Worm (Caenorhabditis elegans) whole organism, L1 larva: Measurements from ENCODE around the gene C07D10.5.

Experiments
- ceh-63 ChIP-seq: fragments of 200-800 bp; sonication (Bioruptor generic); optimal IDR thresholded peaks from 2 replicates; lab custom pipeline; 2018; ENCODE audit warnings: mild to moderate bottlenecking, missing genetic modification characterization, missing compliant biosample characterization
- dpl-1 ChIP-seq, 3 experiments: fragments of 150-350 bp in 2 of 3; sonication (generic microtip) in 1 of 3; optimal IDR thresholded peaks; 2 replicates each; lab custom pipeline; 2014 to 2017; ENCODE audit warnings: missing biosample characterization in 3 of 3, missing genetic modification characterization in 3 of 3, missing genetic modification reagents in 3 of 3
- fkh-10 ChIP-seq: sonication (generic microtip); optimal IDR thresholded peaks from 2 replicates; lab custom pipeline; 2017; ENCODE audit warnings: missing biosample characterization, missing genetic modification reagents, missing genetic modification characterization
- lin-39 ChIP-seq: fragments of 150-350 bp; optimal IDR thresholded peaks from 2 replicates; lab custom pipeline; 2014; ENCODE audit warnings: missing biosample characterization, missing genetic modification reagents, missing genetic modification characterization
- lir-3 ChIP-seq: sonication (generic microtip); optimal IDR thresholded peaks from 2 replicates; lab custom pipeline; 2016; ENCODE audit warnings: mild to moderate bottlenecking, missing genetic modification characterization, moderate library complexity, missing compliant biosample characterization; ENCODE audit not compliant: poor library complexity
- mdl-1 ChIP-seq, 2 experiments: fragments of 150-350 bp; optimal IDR thresholded peaks; 2 replicates each; lab custom pipeline; 2014 to 2017; ENCODE audit warnings: missing biosample characterization in 2 of 2, missing genetic modification characterization in 2 of 2, inconsistent platforms in 1 of 2
- mef-2 ChIP-seq: fragments of 150-350 bp; optimal IDR thresholded peaks from 2 replicates; lab custom pipeline; 2014; ENCODE audit warnings: missing biosample characterization, missing genetic modification characterization
- mep-1 ChIP-seq: fragments of 150-350 bp; optimal IDR thresholded peaks from 2 replicates; lab custom pipeline; 2014; ENCODE audit warnings: missing biosample characterization, missing genetic modification characterization
- pag-3 ChIP-seq: sonication (generic microtip); optimal IDR thresholded peaks from 2 replicates; lab custom pipeline; 2017; ENCODE audit warnings: missing genetic modification characterization, mild to moderate bottlenecking, missing compliant biosample characterization, antibody characterized with exemption, borderline replicate concordance; ENCODE audit not compliant: insufficient read depth
- rnt-1 ChIP-seq: sonication (generic microtip); optimal IDR thresholded peaks from 2 replicates; lab custom pipeline; 2016; ENCODE audit warnings: mild to moderate bottlenecking, missing genetic modification characterization, moderate library complexity, missing compliant biosample characterization
- snpc-4 ChIP-seq: fragments of 150-350 bp; optimal IDR thresholded peaks from 2 replicates; lab custom pipeline; 2014; ENCODE audit warnings: missing biosample characterization, missing genetic modification characterization
- unc-130 ChIP-seq: fragments of 150-350 bp; optimal IDR thresholded peaks from 2 replicates; lab custom pipeline; 2017; ENCODE audit warnings: missing biosample characterization, missing genetic modification characterization, inconsistent platforms
- zag-1 ChIP-seq: fragments of 150-350 bp; optimal IDR thresholded peaks from 2 replicates; lab custom pipeline; 2014; ENCODE audit warnings: missing biosample characterization, missing genetic modification characterization
- ztf-4 ChIP-seq: fragments of 150-350 bp; optimal IDR thresholded peaks from 2 replicates; lab custom pipeline; 2014; ENCODE audit warnings: missing biosample characterization, missing genetic modification characterization

DNA sequence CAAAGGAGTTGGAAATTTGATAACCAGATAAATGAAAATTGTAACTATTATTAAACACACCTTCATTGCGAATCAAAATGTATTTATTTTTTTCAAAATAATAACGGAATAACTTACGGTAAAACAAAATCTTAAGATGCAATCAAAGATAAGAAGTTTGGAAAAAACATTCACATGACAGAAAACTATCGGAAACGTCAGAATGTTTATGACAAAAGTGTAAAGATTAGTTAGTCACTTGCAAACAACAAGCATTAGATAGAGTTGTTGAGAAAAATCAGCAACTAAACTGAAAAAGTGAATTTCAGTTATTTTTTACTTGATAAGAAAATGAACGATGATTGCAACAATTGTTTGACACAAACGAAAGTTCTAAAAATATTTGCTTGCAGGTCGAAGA lies 38.8 kb downstream of the C07D10.5 start:
- TF ChIP-seq mdl-1 (tag; optimal IDR thresholded peaks at IDR 0.05; lab: Kevin White, UChicago) (no peak), fkh-10 (no peak), rnt-1 (tag; lab: Kevin White, UChicago) (no peak), lir-3 (tag; lab: Kevin White, UChicago) (no peak), mep-1 (no peak), dpl-1 (GFP tag; optimal IDR thresholded peaks at IDR 0.05; lab: Kevin White, UChicago) (no peak), zag-1 (tag; lab: Kevin White, UChicago) (no peak), lin-39 (tag; lab: Kevin White, UChicago) (no peak), unc-130 (no peak), ztf-4 (tag; lab: Kevin White, UChicago) (no peak), mef-2 (tag; lab: Kevin White, UChicago) (no peak), snpc-4 (no peak), pag-3 (tag; lab: Kevin White, UChicago) (no peak), ceh-63 (GFP tag; lab: Kevin White, UChicago) (no peak)
